Worm (Caenorhabditis elegans) whole organism, L4/young adult: ENCODE data around the gene far-3.

Experiments used
- W03F9.2 ChIP-seq: fragments of 150-350 bp; optimal IDR thresholded peaks from 2 replicates; lab custom pipeline; 2014; ENCODE audit warnings: missing biosample characterization, missing genetic modification characterization
- him-1 ChIP-seq: sonication (generic microtip); optimal IDR thresholded peaks from 2 replicates; lab custom pipeline; 2016; ENCODE audit warnings: missing genotype, missing genetic modification reagents, missing genetic modification characterization, missing compliant biosample characterization

- TF ChIP-seq him-1 (tag; lab: Kevin White, UChicago) (no peak), W03F9.2 (tag; lab: Kevin White, UChicago) (no peak)
These were observed 12.5 kb upstream of the far-3 start for ce11 chrV:13009843-13010242.
